Fruit fly (Drosophila melanogaster) whole organism, embryonic: ENCODE measurements around the gene HIP-R.

Experiments
- Ada2b ChIP-seq: fragments of 200-800 bp; sonication (Bioruptor generic); IDR thresholded peaks from 2 replicates; pipeline ENCODE4 v1.3.6; 2022; ENCODE audit warnings: missing biosample characterization, missing genetic modification characterization
- Aef1 ChIP-seq: fragments of 200-800 bp; sonication (Bioruptor generic); IDR thresholded peaks from 3 replicates; pipeline ENCODE4 v1.3.6; 2022; ENCODE audit warnings: missing biosample characterization, missing genetic modification characterization
- Atf6 ChIP-seq: fragments of 200-800 bp; sonication (Bioruptor generic); IDR thresholded peaks from 2 replicates; pipeline ENCODE4 v1.3.6; 2022; ENCODE audit warnings: missing biosample characterization, missing genetic modification characterization
- CG10274 ChIP-seq: fragments of 200-800 bp; sonication (Bioruptor generic); optimal IDR thresholded peaks from 3 replicates; lab custom pipeline; 2017; ENCODE audit warnings: missing biosample characterization, mild to moderate bottlenecking, missing genetic modification characterization
- CG11398 ChIP-seq: fragments of 200-800 bp; sonication (Bioruptor generic); optimal IDR thresholded peaks from 2 replicates; lab custom pipeline; 2016; ENCODE audit warnings: missing biosample characterization, missing genetic modification characterization
- CG11504 ChIP-seq: fragments of 200-800 bp; sonication (Bioruptor generic); optimal IDR thresholded peaks from 3 replicates; lab custom pipeline; 2019; ENCODE audit warnings: missing biosample characterization, mild to moderate bottlenecking, missing genetic modification characterization, moderate library complexity
- CG12769 ChIP-seq: fragments of 200-800 bp; sonication (Bioruptor generic); optimal IDR thresholded peaks from 2 replicates; lab custom pipeline; 2019; ENCODE audit warnings: missing biosample characterization, mild to moderate bottlenecking, missing genetic modification characterization, moderate library complexity
- CG13775 ChIP-seq: fragments of 200-800 bp; sonication (Bioruptor generic); optimal IDR thresholded peaks from 3 replicates; lab custom pipeline; 2017; ENCODE audit warnings: missing biosample characterization, mild to moderate bottlenecking, missing genetic modification characterization
- CG14441 ChIP-seq: fragments of 200-800 bp; sonication (Bioruptor generic); IDR thresholded peaks from 2 replicates; pipeline ENCODE4 v1.3.6; 2022; ENCODE audit warnings: missing biosample characterization, missing genetic modification characterization
- CG1792 ChIP-seq: fragments of 200-800 bp; sonication (Bioruptor generic); optimal IDR thresholded peaks from 2 replicates; lab custom pipeline; 2016; ENCODE audit warnings: missing biosample characterization, missing genetic modification characterization
- CG2129 ChIP-seq: fragments of 200-800 bp; sonication (Bioruptor generic); IDR thresholded peaks from 2 replicates; pipeline ENCODE4 v1.3.6; 2022; ENCODE audit warnings: missing biosample characterization, missing genetic modification characterization; ENCODE audit not compliant: partially characterized antibody
- CG30403 ChIP-seq: fragments of 200-800 bp; sonication (Bioruptor generic); optimal IDR thresholded peaks from 3 replicates; lab custom pipeline; 2016; ENCODE audit warnings: missing biosample characterization, missing genetic modification characterization
- CG32767 ChIP-seq: fragments of 200-800 bp; sonication (Bioruptor generic); IDR thresholded peaks from 2 replicates; pipeline ENCODE4 v1.3.6; 2022; ENCODE audit warnings: missing biosample characterization, missing genetic modification characterization
- CG34224 ChIP-seq: fragments of 200-800 bp; sonication (Bioruptor generic); IDR thresholded peaks from 3 replicates; pipeline ENCODE4 v1.3.6; 2022; ENCODE audit warnings: missing biosample characterization, missing genetic modification characterization; ENCODE audit not compliant: partially characterized antibody
- CG34422 ChIP-seq: fragments of 200-800 bp; sonication (Bioruptor generic); IDR thresholded peaks from 3 replicates; pipeline ENCODE4 v1.3.6; 2022; ENCODE audit warnings: missing biosample characterization, missing genetic modification characterization
- CG4360 ChIP-seq: fragments of 200-800 bp; sonication (Bioruptor generic); IDR thresholded peaks from 2 replicates; pipeline ENCODE4 v1.3.6; 2022; ENCODE audit warnings: missing biosample characterization, missing genetic modification characterization
- CG7963 ChIP-seq: fragments of 200-800 bp; sonication (Bioruptor generic); IDR thresholded peaks from 3 replicates; pipeline ENCODE4 v1.3.6; 2022; ENCODE audit warnings: missing biosample characterization, missing genetic modification characterization; ENCODE audit not compliant: partially characterized antibody
- E2f1 ChIP-seq: fragments of 200-800 bp; sonication (Bioruptor generic); IDR thresholded peaks from 2 replicates; pipeline ENCODE4 v1.3.6; 2022; ENCODE audit warnings: missing biosample characterization, missing genetic modification characterization
- Eip74EF ChIP-seq, 2 experiments: fragments of 200-800 bp in 1 of 2; fragments of >200 bp in 1 of 2; sonication (Bioruptor generic) in 1 of 2; optimal IDR thresholded peaks; 2 replicates each; lab custom pipeline; 2017 to 2019; ENCODE audit warnings: missing biosample characterization in 2 of 2, missing genetic modification characterization in 2 of 2, mild to moderate bottlenecking in 1 of 2, moderate library complexity in 1 of 2
- Elba2 ChIP-seq: fragments of 200-800 bp; sonication (Bioruptor generic); optimal IDR thresholded peaks from 3 replicates; lab custom pipeline; 2016; ENCODE audit warnings: missing biosample characterization, missing genetic modification characterization
- H2.0 ChIP-seq: fragments of 200-800 bp; sonication (Bioruptor generic); IDR thresholded peaks from 2 replicates; pipeline ENCODE4 v1.3.6; 2022; ENCODE audit warnings: missing biosample characterization, missing genetic modification characterization
- HLH4C ChIP-seq: fragments of 200-800 bp; sonication (Bioruptor generic); IDR thresholded peaks from 3 replicates; pipeline ENCODE4 v1.3.6; 2022; ENCODE audit warnings: missing biosample characterization, missing genetic modification characterization; ENCODE audit not compliant: partially characterized antibody
- Hmr ChIP-seq: fragments of 200-800 bp; sonication (Bioruptor generic); optimal IDR thresholded peaks from 3 replicates; lab custom pipeline; 2017; ENCODE audit warnings: mild to moderate bottlenecking, missing biosample characterization, missing genetic modification reagents, missing genetic modification characterization
- Hsf ChIP-seq: fragments of 200-800 bp; sonication (Bioruptor generic); optimal IDR thresholded peaks from 3 replicates; lab custom pipeline; 2016; ENCODE audit warnings: missing biosample characterization, missing genetic modification characterization
- Opbp ChIP-seq: fragments of 200-800 bp; sonication (Bioruptor generic); IDR thresholded peaks from 3 replicates; pipeline ENCODE4 v1.3.6; 2022; ENCODE audit warnings: missing biosample characterization, missing genetic modification characterization; ENCODE audit not compliant: partially characterized antibody
- Pdp1 ChIP-seq, 2 experiments: fragments of 200-800 bp; sonication (Bioruptor generic); optimal IDR thresholded peaks; 3 replicates each; lab custom pipeline; 2016; ENCODE audit warnings: missing biosample characterization in 2 of 2, missing genetic modification characterization in 2 of 2, mild to moderate bottlenecking in 1 of 2, moderate library complexity in 1 of 2
- Stat92E ChIP-seq, 3 experiments: fragments of >200 bp in 2 of 3; fragments of 200-800 bp in 1 of 3; sonication (Bioruptor generic) in 1 of 3; optimal IDR thresholded peaks; 2 replicates each; lab custom pipeline; 2017 to 2019; ENCODE audit warnings: missing biosample characterization in 3 of 3, missing genetic modification characterization in 3 of 3, mild to moderate bottlenecking in 1 of 3, moderate library complexity in 1 of 3
- Vsx1 ChIP-seq: fragments of 200-800 bp; sonication (Bioruptor generic); optimal IDR thresholded peaks from 2 replicates; lab custom pipeline; 2017; ENCODE audit warnings: missing biosample characterization, mild to moderate bottlenecking, missing genetic modification characterization, missing genetic modification reagents
- YL-1 ChIP-seq: fragments of 200-800 bp; sonication (Bioruptor generic); optimal IDR thresholded peaks from 3 replicates; lab custom pipeline; 2017; ENCODE audit warnings: missing biosample characterization, mild to moderate bottlenecking, missing genetic modification characterization
- ash1 ChIP-seq: fragments of 200-800 bp; sonication (Bioruptor generic); optimal IDR thresholded peaks from 2 replicates; lab custom pipeline; 2018; ENCODE audit warnings: missing biosample characterization, mild to moderate bottlenecking, missing genetic modification characterization
- dan ChIP-seq: fragments of 200-800 bp; sonication (Bioruptor generic); IDR thresholded peaks from 2 replicates; pipeline ENCODE4 v1.3.6; 2022; ENCODE audit warnings: missing biosample characterization, missing genetic modification characterization
- hbn ChIP-seq: fragments of 200-800 bp; sonication (Bioruptor generic); IDR thresholded peaks from 2 replicates; pipeline ENCODE4 v1.3.6; 2022; ENCODE audit warnings: missing biosample characterization, missing genetic modification characterization; ENCODE audit not compliant: partially characterized antibody
- insv ChIP-seq, 2 experiments: fragments of 200-800 bp; sonication (Bioruptor generic); optimal IDR thresholded peaks; 3 replicates each; lab custom pipeline; 2016 to 2018; ENCODE audit warnings: missing biosample characterization in 2 of 2, missing genetic modification characterization in 2 of 2
- jumu ChIP-seq: fragments of 200-800 bp; sonication (Bioruptor generic); optimal IDR thresholded peaks from 3 replicates; lab custom pipeline; 2016; ENCODE audit warnings: missing biosample characterization, missing genetic modification characterization
- kah ChIP-seq: fragments of 200-800 bp; sonication (Bioruptor generic); optimal IDR thresholded peaks from 2 replicates; lab custom pipeline; 2018; ENCODE audit warnings: missing biosample characterization, mild to moderate bottlenecking, missing genetic modification characterization
- nmo ChIP-seq: fragments of 200-800 bp; sonication (Bioruptor generic); optimal IDR thresholded peaks from 2 replicates; lab custom pipeline; 2018; ENCODE audit warnings: missing biosample characterization, mild to moderate bottlenecking, missing genetic modification characterization, moderate library complexity
- oc ChIP-seq: fragments of 200-800 bp; sonication (Bioruptor generic); optimal IDR thresholded peaks from 2 replicates; lab custom pipeline; 2018; ENCODE audit warnings: missing biosample characterization, mild to moderate bottlenecking, missing genetic modification characterization, moderate library complexity
- salm ChIP-seq: fragments of 200-800 bp; sonication (Bioruptor generic); optimal IDR thresholded peaks from 2 replicates; lab custom pipeline; 2018; ENCODE audit warnings: missing biosample characterization, mild to moderate bottlenecking, missing genetic modification characterization
- sens ChIP-seq: fragments of 200-800 bp; sonication (Bioruptor generic); peaks from one replicate; lab custom pipeline; 2016; ENCODE audit warnings: missing biosample characterization, missing genetic modification characterization
- trh ChIP-seq: fragments of 200-800 bp; sonication (Bioruptor generic); optimal IDR thresholded peaks from 2 replicates; lab custom pipeline; 2016; ENCODE audit warnings: missing biosample characterization, missing genetic modification characterization
- ttk ChIP-seq: fragments of 200-800 bp; sonication (Bioruptor generic); IDR thresholded peaks from 2 replicates; pipeline ENCODE4 v2.1.2; 2022; ENCODE audit warnings: missing biosample characterization, missing genetic modification characterization

Gene HIP-R

DNA sequence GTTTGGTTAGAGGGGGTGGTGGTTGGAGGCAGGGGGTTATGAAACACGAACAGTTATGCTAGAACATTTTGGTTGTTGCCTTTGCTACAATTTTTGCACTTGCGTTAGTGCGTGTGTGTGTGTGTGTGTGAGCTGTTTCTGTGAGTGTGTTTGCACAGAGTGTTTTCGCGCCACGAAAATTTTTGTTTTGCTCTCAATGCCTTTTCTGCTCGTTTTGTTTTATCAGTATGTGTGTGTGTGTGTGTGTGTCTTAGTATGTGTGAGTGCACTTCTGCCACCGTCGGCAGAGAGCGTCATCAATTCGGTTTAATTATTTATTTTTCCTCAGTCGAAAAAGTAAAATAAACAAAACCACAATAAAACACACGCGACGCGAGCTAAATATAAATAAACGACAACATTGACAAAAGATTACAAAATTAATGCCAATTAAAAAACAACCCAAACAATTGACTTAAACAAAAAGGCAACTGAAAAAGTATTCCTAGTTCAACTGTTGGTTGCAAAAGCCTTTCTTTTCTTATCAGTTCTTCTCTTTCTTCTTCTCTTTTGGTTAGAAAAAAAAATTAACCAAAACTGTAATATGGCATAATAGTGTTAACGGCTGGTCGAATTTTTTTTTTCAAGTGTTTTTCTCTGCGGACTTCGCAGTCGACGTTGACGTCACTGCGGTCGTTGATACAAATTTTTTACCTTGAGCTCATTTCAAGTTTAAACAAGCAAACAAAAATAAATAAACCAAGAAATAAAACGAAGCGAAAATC lies 28.3 kb upstream of the HIP-R start (continued):
- no peak for TF ChIP-seq CG34224 (GFP tag; lab: Robert Waterston, UW)
- TF ChIP-seq CG11504 (tag; lab: Kevin White, UChicago) = peak; percentile 61
- TF ChIP-seq CG10274 (GFP tag; lab: Kevin White, UChicago) = peak; percentile 2
- no peak for TF ChIP-seq HLH4C (GFP tag; lab: Robert Waterston, UW)
- no peak for TF ChIP-seq CG2129
- TF ChIP-seq CG34422 (GFP tag; lab: Robert Waterston, UW) = peak; percentile 14; the same call in 1 of the 3 replicates
- TF ChIP-seq CG7963 (GFP tag; lab: Robert Waterston, UW) = no peak
- no peak for TF ChIP-seq oc (tag; lab: Kevin White, UChicago)
- TF ChIP-seq Vsx1 (GFP tag; lab: Kevin White, UChicago) = peak; percentile 19
- peak; percentile 28; the same call in 1 of the 2 replicates for TF ChIP-seq E2f1 (GFP tag; lab: Robert Waterston, UW)
- peak; percentile 22; the same call in 1 of the 2 replicates for TF ChIP-seq Atf6 (GFP tag; lab: Robert Waterston, UW)
- no peak for TF ChIP-seq salm (tag; lab: Kevin White, UChicago)
- TF ChIP-seq Stat92E (GFP tag; optimal IDR thresholded peaks at IDR 0.05; lab: Kevin White, UChicago) = no peak
- no peak for TF ChIP-seq CG11398 (GFP tag; lab: Kevin White, UChicago)
- TF ChIP-seq Hsf (GFP tag; lab: Kevin White, UChicago) = no peak
- TF ChIP-seq Ada2b (GFP tag; lab: Robert Waterston, UW) = peak; percentile 36; the same call in 1 of the 2 replicates
- TF ChIP-seq jumu (GFP tag; lab: Kevin White, UChicago) = no peak
- no peak for TF ChIP-seq Opbp (GFP tag; lab: Robert Waterston, UW)
- peak; percentile 34 to 42 for TF ChIP-seq Pdp1 (GFP tag; optimal IDR thresholded peaks at IDR 0.05; lab: Kevin White, UChicago)
- peak; percentile 73 for TF ChIP-seq sens
- no peak for TF ChIP-seq hbn
- no peak for TF ChIP-seq CG12769 (tag; lab: Kevin White, UChicago)
- TF ChIP-seq insv (GFP tag; optimal IDR thresholded peaks at IDR 0.05; lab: Kevin White, UChicago) = no peak
- no peak for TF ChIP-seq trh (GFP tag; lab: Kevin White, UChicago)
- peak; percentile 43 for TF ChIP-seq Hmr (GFP tag; lab: Kevin White, UChicago)
- 0 out of 2 replicates have a peak, but pooled peaks have one; percentile 12 for TF ChIP-seq H2.0 (GFP tag; lab: Robert Waterston, UW)
- TF ChIP-seq YL-1 = no peak
- TF ChIP-seq CG13775 (GFP tag; lab: Kevin White, UChicago) = no peak
- TF ChIP-seq Eip74EF (GFP tag; optimal IDR thresholded peaks at IDR 0.05; lab: Kevin White, UChicago) = no peak
- TF ChIP-seq nmo (GFP tag; lab: Kevin White, UChicago) = peak; percentile 11
- 0 out of 2 replicates have a peak, but pooled peaks have one; percentile 37 for TF ChIP-seq CG14441 (GFP tag; lab: Robert Waterston, UW)
- no peak for TF ChIP-seq ash1 (GFP tag; lab: Kevin White, UChicago)
- no peak for TF ChIP-seq CG32767 (GFP tag; lab: Robert Waterston, UW)
- TF ChIP-seq Elba2 (GFP tag; lab: Kevin White, UChicago) = no peak

DNA sequence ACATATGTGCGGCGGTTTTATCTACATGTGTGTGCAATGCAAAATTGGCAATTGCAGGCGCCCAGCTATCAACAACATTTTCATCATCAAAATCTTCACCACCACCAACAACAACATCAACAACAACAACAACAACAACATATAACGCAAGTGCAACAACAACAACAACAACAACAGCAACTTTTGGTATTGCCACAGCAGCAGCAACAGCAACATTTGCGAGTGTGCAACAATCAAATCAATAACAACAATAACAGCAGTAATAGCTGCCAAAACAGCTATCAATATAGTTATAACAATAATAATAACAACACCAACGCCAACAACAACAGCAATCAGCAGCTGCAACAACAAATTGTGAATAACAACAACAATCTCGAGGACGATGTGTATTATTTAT lies 27.3 kb upstream of the HIP-R start:
- TF ChIP-seq CG1792 (no peak), Aef1 (GFP tag; lab: Robert Waterston, UW) (no peak), CG30403 (GFP tag; lab: Kevin White, UChicago) (no peak), CG4360 (GFP tag; lab: Robert Waterston, UW) (peak; percentile 66), dan (GFP tag; lab: Robert Waterston, UW) (no peak), ttk (no peak), kah (GFP tag; lab: Kevin White, UChicago) (no peak)
